Worm (Caenorhabditis elegans) whole organism, mixed stage, embryonic: ENCODE measurements around the gene frm-7.

ENCODE experiments used
- M03D4.4 ChIP-seq: sonication (generic microtip); optimal IDR thresholded peaks from 2 replicates; lab custom pipeline; 2017; ENCODE audit warnings: mild to moderate bottlenecking, missing genetic modification characterization, missing compliant biosample characterization
- bed-3 ChIP-seq: fragments of 200-800 bp; sonication (Bioruptor generic); optimal IDR thresholded peaks from 3 replicates; lab custom pipeline; 2018; ENCODE audit warnings: mild to moderate bottlenecking, missing genetic modification characterization, moderate library complexity, missing compliant biosample characterization
- blmp-1 ChIP-seq: fragments of 150-350 bp; optimal IDR thresholded peaks from 2 replicates; lab custom pipeline; 2014; ENCODE audit warnings: missing biosample characterization, missing genetic modification characterization
- ceh-39 ChIP-seq: fragments of 150-350 bp; optimal IDR thresholded peaks from 2 replicates; lab custom pipeline; 2014; ENCODE audit warnings: missing biosample characterization, missing genetic modification characterization
- ceh-43 ChIP-seq: fragments of 200-800 bp; sonication (Bioruptor generic); optimal IDR thresholded peaks from 2 replicates; lab custom pipeline; 2018; ENCODE audit warnings: mild to moderate bottlenecking, missing genetic modification characterization, moderate library complexity, missing compliant biosample characterization
- ceh-83 ChIP-seq: fragments of 200-800 bp; sonication (Bioruptor generic); optimal IDR thresholded peaks from 2 replicates; lab custom pipeline; 2018; ENCODE audit warnings: mild to moderate bottlenecking, missing genetic modification characterization, missing compliant biosample characterization
- ces-1 ChIP-seq: fragments of 150-350 bp; optimal IDR thresholded peaks from 2 replicates; lab custom pipeline; 2014; ENCODE audit warnings: missing biosample characterization, missing genetic modification reagents, missing genetic modification characterization
- cnd-1 ChIP-seq: fragments of 200-800 bp; sonication (Bioruptor generic); optimal IDR thresholded peaks from 2 replicates; lab custom pipeline; 2018; ENCODE audit warnings: mild to moderate bottlenecking, missing genetic modification characterization, missing compliant biosample characterization
- drap-1 ChIP-seq: fragments of 200-800 bp; sonication (Bioruptor generic); optimal IDR thresholded peaks from 3 replicates; lab custom pipeline; 2018; ENCODE audit warnings: mild to moderate bottlenecking, missing genetic modification characterization, missing compliant biosample characterization
- elt-1 ChIP-seq: sonication (generic microtip); optimal IDR thresholded peaks from 2 replicates; lab custom pipeline; 2017; ENCODE audit warnings: missing genetic modification characterization, mild to moderate bottlenecking, missing compliant biosample characterization, antibody characterized with exemption, moderate library complexity, borderline replicate concordance; ENCODE audit not compliant: insufficient read depth
- flh-1 ChIP-seq: fragments of 200-800 bp; sonication (Bioruptor generic); optimal IDR thresholded peaks from 2 replicates; lab custom pipeline; 2018; ENCODE audit warnings: mild to moderate bottlenecking, missing genetic modification characterization, moderate library complexity, missing compliant biosample characterization
- ham-2 ChIP-seq: fragments of 200-800 bp; sonication (Bioruptor generic); optimal IDR thresholded peaks from 2 replicates; lab custom pipeline; 2018; ENCODE audit warnings: mild to moderate bottlenecking, missing genetic modification characterization, missing compliant biosample characterization
- hlh-1 ChIP-seq: fragments of 150-350 bp; optimal IDR thresholded peaks from 2 replicates; lab custom pipeline; 2014; ENCODE audit warnings: missing biosample characterization, missing genetic modification reagents, missing genetic modification characterization
- lin-13 ChIP-seq: fragments of 150-350 bp; optimal IDR thresholded peaks from 2 replicates; lab custom pipeline; 2014; ENCODE audit warnings: missing biosample characterization, missing genetic modification characterization
- lin-32 ChIP-seq: fragments of 200-800 bp; sonication (Bioruptor generic); optimal IDR thresholded peaks from 2 replicates; lab custom pipeline; 2018; ENCODE audit warnings: mild to moderate bottlenecking, missing genetic modification characterization, missing compliant biosample characterization
- lsy-2 ChIP-seq: fragments of 150-350 bp; optimal IDR thresholded peaks from 2 replicates; lab custom pipeline; 2014; ENCODE audit warnings: missing biosample characterization, missing genetic modification characterization
- mab-5 ChIP-seq: fragments of 150-350 bp; optimal IDR thresholded peaks from 2 replicates; lab custom pipeline; 2014; ENCODE audit warnings: missing biosample characterization, missing genetic modification characterization
- mls-2 ChIP-seq: sonication (generic microtip); optimal IDR thresholded peaks from 2 replicates; lab custom pipeline; 2016; ENCODE audit warnings: mild to moderate bottlenecking, missing genetic modification characterization, moderate library complexity, missing compliant biosample characterization
- nhr-12 ChIP-seq: fragments of 150-350 bp; optimal IDR thresholded peaks from 2 replicates; lab custom pipeline; 2014; ENCODE audit warnings: missing biosample characterization, missing genetic modification characterization
- nhr-2 ChIP-seq: fragments of 150-350 bp; optimal IDR thresholded peaks from 2 replicates; lab custom pipeline; 2014; ENCODE audit warnings: missing biosample characterization, missing genetic modification characterization
- nhr-237 ChIP-seq: fragments of 150-350 bp; optimal IDR thresholded peaks from 2 replicates; lab custom pipeline; 2014; ENCODE audit warnings: missing biosample characterization, missing genetic modification characterization
- nhr-28 ChIP-seq: fragments of 150-350 bp; optimal IDR thresholded peaks from 2 replicates; lab custom pipeline; 2014; ENCODE audit warnings: missing biosample characterization, missing genetic modification characterization
- nhr-76 ChIP-seq: sonication (generic microtip); optimal IDR thresholded peaks from 2 replicates; lab custom pipeline; 2017; ENCODE audit warnings: missing biosample characterization, missing genetic modification characterization
- pha-4 ChIP-seq: fragments of 150-350 bp; optimal IDR thresholded peaks from 2 replicates; lab custom pipeline; 2018; ENCODE audit warnings: missing biosample characterization, missing genetic modification reagents, missing genetic modification characterization
- sem-2 ChIP-seq: fragments of 200-800 bp; sonication (Bioruptor generic); optimal IDR thresholded peaks from 2 replicates; lab custom pipeline; 2018; ENCODE audit warnings: mild to moderate bottlenecking, missing genetic modification characterization, missing compliant biosample characterization
- snpc-4 ChIP-seq: fragments of 150-350 bp; optimal IDR thresholded peaks from 2 replicates; lab custom pipeline; 2014; ENCODE audit warnings: missing biosample characterization, missing genetic modification characterization
- sptf-1 ChIP-seq: sonication (generic microtip); optimal IDR thresholded peaks from 2 replicates; lab custom pipeline; 2017; ENCODE audit warnings: mild to moderate bottlenecking, missing genetic modification characterization, moderate library complexity, missing compliant biosample characterization
- tbx-8 ChIP-seq: fragments of 200-800 bp; sonication (Bioruptor generic); optimal IDR thresholded peaks from 2 replicates; lab custom pipeline; 2018; ENCODE audit warnings: mild to moderate bottlenecking, missing genetic modification characterization, moderate library complexity, missing compliant biosample characterization
- unc-120 ChIP-seq: sonication (generic microtip); optimal IDR thresholded peaks from 2 replicates; lab custom pipeline; 2017; ENCODE audit warnings: missing genetic modification characterization, missing compliant biosample characterization; ENCODE audit not compliant: poor library complexity, severe bottlenecking
- unc-39 ChIP-seq: fragments of 150-350 bp; optimal IDR thresholded peaks from 2 replicates; lab custom pipeline; 2014; ENCODE audit warnings: missing biosample characterization, missing genetic modification characterization
- unc-62 ChIP-seq: fragments of 150-350 bp; optimal IDR thresholded peaks from 2 replicates; lab custom pipeline; 2014; ENCODE audit warnings: missing biosample characterization, missing genetic modification reagents, missing genetic modification characterization
- zip-8 ChIP-seq: fragments of 150-350 bp; optimal IDR thresholded peaks from 2 replicates; lab custom pipeline; 2014; ENCODE audit warnings: missing biosample characterization, missing genetic modification characterization
- ztf-11 ChIP-seq: fragments of 150-350 bp; optimal IDR thresholded peaks from 2 replicates; lab custom pipeline; 2014; ENCODE audit warnings: missing biosample characterization, missing genetic modification characterization

Gene frm-7

DNA sequence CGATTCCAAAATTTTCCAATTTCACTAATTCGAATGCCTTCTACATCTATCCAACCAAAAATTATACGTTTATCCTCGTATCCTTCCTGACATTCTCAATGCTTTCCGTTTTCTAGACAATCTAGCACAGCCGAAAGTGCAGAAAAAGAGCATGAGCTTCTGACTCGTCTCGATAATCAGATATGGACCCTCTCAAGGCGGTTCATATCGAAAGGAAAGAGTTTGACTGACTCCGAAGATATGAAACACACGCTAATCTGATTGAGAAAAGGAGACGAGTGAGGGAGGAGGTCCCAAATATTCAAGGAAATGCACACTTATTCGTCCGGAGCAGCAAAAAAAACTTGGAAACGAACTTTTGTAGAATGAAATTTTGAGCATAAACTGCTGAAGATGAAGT is 26.9 kb downstream of the frm-7 start:
- TF ChIP-seq mls-2 (tag; lab: Kevin White, UChicago) (no peak), nhr-237 (tag; lab: Kevin White, UChicago) (no peak), unc-62 (no peak), drap-1 (GFP tag; lab: Kevin White, UChicago) (no peak), nhr-28 (tag; lab: Kevin White, UChicago) (no peak), ztf-11 (tag; lab: Kevin White, UChicago) (no peak), ces-1 (GFP tag; lab: Kevin White, UChicago) (peak; percentile 83), hlh-1 (tag; lab: Kevin White, UChicago) (no peak)

DNA sequence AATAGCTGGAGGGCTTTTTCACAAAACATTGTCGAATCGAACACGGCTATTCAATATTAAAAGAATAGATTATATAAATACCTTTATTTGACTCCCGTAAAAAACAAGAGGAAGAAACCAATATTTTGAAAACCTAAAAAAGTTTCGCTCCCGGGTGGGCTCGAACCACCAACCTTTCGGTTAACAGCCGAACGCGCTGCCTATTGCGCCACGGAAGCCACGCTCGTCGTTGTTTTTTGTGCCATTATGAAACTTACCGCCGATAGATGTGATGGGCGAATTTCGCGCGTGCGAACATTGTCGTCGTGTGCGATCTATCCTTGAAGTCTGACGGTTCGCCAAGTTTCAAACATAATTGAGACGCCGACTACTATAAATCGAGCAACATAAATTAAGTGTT is 29.5 kb downstream of the frm-7 start:
- TF ChIP-seq mab-5 (tag; lab: Kevin White, UChicago) (no peak), nhr-2 (no peak), nhr-12 (no peak), blmp-1 (tag; lab: Kevin White, UChicago) (no peak), ceh-83 (GFP tag; lab: Kevin White, UChicago) (peak; percentile 83), unc-62 (no peak), ceh-43 (GFP tag; lab: Kevin White, UChicago) (no peak), ztf-11 (tag; lab: Kevin White, UChicago) (no peak), ham-2 (GFP tag; lab: Kevin White, UChicago) (no peak), pha-4 (tag; lab: Kevin White, UChicago) (no peak), cnd-1 (tag; lab: Kevin White, UChicago) (peak; percentile 33), M03D4.4 (peak; percentile 60), snpc-4 (tag; lab: Kevin White, UChicago) (no peak), bed-3 (GFP tag; lab: Kevin White, UChicago) (peak; percentile 1), lin-13 (tag; lab: Kevin White, UChicago) (no peak), elt-1 (tag; lab: Kevin White, UChicago) (no peak), flh-1 (GFP tag; lab: Kevin White, UChicago) (no peak), mls-2 (tag; lab: Kevin White, UChicago) (peak; percentile 37), drap-1 (GFP tag; lab: Kevin White, UChicago) (no peak), lin-32 (no peak), unc-120 (tag; lab: Kevin White, UChicago) (no peak), hlh-1 (tag; lab: Kevin White, UChicago) (no peak), tbx-8 (GFP tag; lab: Kevin White, UChicago) (no peak), unc-39 (tag; lab: Kevin White, UChicago) (no peak), sem-2 (GFP tag; lab: Kevin White, UChicago) (peak; percentile 41), sptf-1 (tag; lab: Kevin White, UChicago) (peak; percentile 53), zip-8 (tag; lab: Kevin White, UChicago) (no peak)

DNA sequence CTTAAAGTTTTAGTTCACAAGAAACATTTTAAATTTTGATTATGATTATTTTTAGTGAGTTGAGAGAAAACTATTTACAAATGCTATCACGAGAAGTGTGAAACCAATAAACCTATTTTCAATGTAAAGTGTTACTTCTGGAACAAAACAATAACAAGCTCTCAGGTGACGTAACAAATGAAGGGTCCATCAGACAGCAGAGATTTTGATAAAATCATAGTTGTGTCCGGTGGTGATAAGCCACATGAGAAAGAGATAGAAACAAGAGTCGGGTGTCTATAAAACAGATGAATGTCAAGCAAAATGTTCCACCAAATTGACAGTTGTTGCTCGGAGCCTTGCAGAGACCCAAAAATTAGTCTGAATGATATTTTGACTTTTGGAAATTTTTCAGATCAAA is 32.1 kb downstream of the frm-7 start:
- TF ChIP-seq ztf-11 (tag; lab: Kevin White, UChicago) (no peak), unc-62 (peak; percentile 10)

DNA sequence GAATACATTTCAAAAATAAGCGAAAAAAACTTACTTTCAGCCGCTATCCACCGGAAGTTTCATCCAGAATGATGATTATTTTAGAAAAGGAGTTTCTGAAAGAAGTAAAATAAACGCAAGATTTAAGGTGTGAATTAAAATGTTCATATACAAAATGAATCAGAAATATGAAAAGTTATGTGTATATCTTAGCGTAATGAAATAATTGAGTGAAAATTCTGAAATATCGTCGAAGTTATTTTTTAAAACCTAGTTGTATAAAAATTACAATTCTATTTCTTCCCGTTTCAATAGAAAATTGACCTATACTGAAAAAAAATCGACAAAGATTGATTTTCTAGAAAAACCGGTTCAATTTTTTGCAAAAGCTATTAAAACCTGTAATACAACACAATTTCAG is 35.6 kb downstream of the frm-7 start, which contains the start of gene twk-13:
Gene twk-13, minus strand, starts transcription at position 101 of the 400 bp plus-strand sequence.
- TF ChIP-seq pha-4 (tag; lab: Kevin White, UChicago): no peak
- TF ChIP-seq tbx-8 (GFP tag; lab: Kevin White, UChicago): no peak
- TF ChIP-seq ham-2 (GFP tag; lab: Kevin White, UChicago): no peak
- TF ChIP-seq lin-13 (tag; lab: Kevin White, UChicago): no peak
- no peak for TF ChIP-seq snpc-4 (tag; lab: Kevin White, UChicago)
- no peak for TF ChIP-seq lsy-2
- no peak for TF ChIP-seq ztf-11 (tag; lab: Kevin White, UChicago)
- TF ChIP-seq mls-2 (tag; lab: Kevin White, UChicago): no peak
- TF ChIP-seq nhr-76 (tag; lab: Kevin White, UChicago): no peak
- no peak for TF ChIP-seq unc-62
- no peak for TF ChIP-seq ceh-43 (GFP tag; lab: Kevin White, UChicago)
- TF ChIP-seq bed-3 (GFP tag; lab: Kevin White, UChicago): no peak
- TF ChIP-seq hlh-1 (tag; lab: Kevin White, UChicago): no peak
- TF ChIP-seq elt-1 (tag; lab: Kevin White, UChicago): no peak
- no peak for TF ChIP-seq blmp-1 (tag; lab: Kevin White, UChicago)
- no peak for TF ChIP-seq zip-8 (tag; lab: Kevin White, UChicago)
- TF ChIP-seq ceh-39 (tag; lab: Kevin White, UChicago): no peak
- no peak for TF ChIP-seq M03D4.4
- TF ChIP-seq unc-39 (tag; lab: Kevin White, UChicago): no peak
